Fruit fly (Drosophila melanogaster): ENCODE measurements around the gene CG46387.

DNA sequence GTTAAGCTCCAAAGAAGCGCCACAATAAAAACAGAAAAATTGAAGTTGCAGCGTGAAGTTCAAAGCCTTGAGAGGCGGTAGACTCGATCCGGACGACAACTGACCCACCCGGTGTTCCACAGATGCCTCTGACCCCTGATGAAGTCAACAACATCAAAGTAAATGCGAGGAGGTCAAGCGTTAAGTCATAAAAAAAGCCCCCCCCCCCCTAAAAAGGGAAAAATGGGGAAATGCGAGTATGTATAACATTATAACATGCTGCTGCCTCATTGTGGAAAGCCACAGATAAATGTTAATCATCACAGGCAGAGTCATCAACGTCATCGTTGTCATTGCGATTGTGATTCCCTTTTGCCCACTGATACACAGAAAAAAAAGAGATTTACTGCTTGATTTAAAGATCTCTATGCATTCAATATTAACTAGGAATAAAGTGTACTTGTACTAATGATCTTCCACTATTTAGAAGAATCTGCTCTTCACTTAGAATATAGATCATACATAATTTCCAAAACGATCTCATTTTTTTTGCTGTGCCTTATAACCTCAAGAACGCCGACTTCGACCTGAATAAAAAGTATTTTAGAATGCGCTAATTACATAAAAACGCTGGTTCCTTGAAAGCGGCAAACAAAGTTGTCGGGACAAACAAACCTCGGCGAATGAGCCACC, 47.3 kb upstream of the CG46387 start:
- TF ChIP-seq pan (optimal IDR thresholded peaks at IDR 0.05) (no peak), CG8478 (optimal IDR thresholded peaks at IDR 0.05) (no peak), psq (optimal IDR thresholded peaks at IDR 0.05) (no peak)
